Worm (Caenorhabditis elegans) whole organism, late embryonic: Measurements from ENCODE around the gene str-217.
"Not testable (repeated sequence)": the region's sequence is repeated elsewhere in the genome, so short reads cannot be mapped to it uniquely, and the experiment has no call there.

Experiments
- C08G9.2 ChIP-seq: sonication (generic microtip); optimal IDR thresholded peaks from 2 replicates; lab custom pipeline; 2016; ENCODE audit warnings: mild to moderate bottlenecking, missing genetic modification characterization, moderate library complexity, missing compliant biosample characterization
- F13H6.1 ChIP-seq: sonication (generic microtip); optimal IDR thresholded peaks from 2 replicates; lab custom pipeline; 2016; ENCODE audit warnings: missing genetic modification characterization, missing compliant biosample characterization
- ceh-2 ChIP-seq: sonication (generic microtip); optimal IDR thresholded peaks from 2 replicates; lab custom pipeline; 2016; ENCODE audit warnings: missing genotype, missing genetic modification characterization, missing compliant biosample characterization
- ceh-45 ChIP-seq: fragments of 200-800 bp; sonication (Bioruptor generic); IDR thresholded peaks from 2 replicates; pipeline ENCODE4 v1.3.6; 2022; ENCODE audit warnings: missing genetic modification reagents, missing genetic modification characterization, missing compliant biosample characterization
- ceh-9 ChIP-seq: sonication (generic microtip); optimal IDR thresholded peaks from 2 replicates; lab custom pipeline; 2016; ENCODE audit warnings: mild to moderate bottlenecking, missing genetic modification characterization, inconsistent platforms, missing compliant biosample characterization
- che-1 ChIP-seq: sonication (generic microtip); optimal IDR thresholded peaks from 2 replicates; lab custom pipeline; 2016; ENCODE audit warnings: mild to moderate bottlenecking, missing genetic modification characterization, missing compliant biosample characterization
- dve-1 ChIP-seq: sonication (generic microtip); optimal IDR thresholded peaks from 2 replicates; lab custom pipeline; 2017; ENCODE audit warnings: antibody characterized with exemption, mild to moderate bottlenecking, missing genetic modification characterization, missing compliant biosample characterization
- fkh-10 ChIP-seq: fragments of 150-350 bp; optimal IDR thresholded peaks from 2 replicates; lab custom pipeline; 2014; ENCODE audit warnings: missing biosample characterization, missing genetic modification reagents, missing genetic modification characterization
- nfya-1 ChIP-seq: sonication (generic microtip); optimal IDR thresholded peaks from 2 replicates; lab custom pipeline; 2017; ENCODE audit warnings: missing genetic modification characterization, mild to moderate bottlenecking, missing compliant biosample characterization, antibody characterized with exemption, moderate library complexity
- pax-1 ChIP-seq: fragments of 150-350 bp; optimal IDR thresholded peaks from 2 replicates; lab custom pipeline; 2014; ENCODE audit warnings: missing biosample characterization, missing genetic modification characterization
- pqm-1 ChIP-seq: sonication (generic microtip); optimal IDR thresholded peaks from 2 replicates; lab custom pipeline; 2016; ENCODE audit warnings: missing genetic modification characterization, missing compliant biosample characterization
- tbx-2 ChIP-seq: sonication (generic microtip); optimal IDR thresholded peaks from 2 replicates; lab custom pipeline; 2016; ENCODE audit warnings: missing genetic modification characterization, missing compliant biosample characterization
- ttx-3 ChIP-seq: sonication (generic microtip); optimal IDR thresholded peaks from 2 replicates; lab custom pipeline; 2016; ENCODE audit warnings: missing genetic modification reagents, missing genetic modification characterization, missing compliant biosample characterization
- unc-86 ChIP-seq: sonication (generic microtip); optimal IDR thresholded peaks from 2 replicates; lab custom pipeline; 2016; ENCODE audit warnings: missing genetic modification characterization, missing compliant biosample characterization

DNA sequence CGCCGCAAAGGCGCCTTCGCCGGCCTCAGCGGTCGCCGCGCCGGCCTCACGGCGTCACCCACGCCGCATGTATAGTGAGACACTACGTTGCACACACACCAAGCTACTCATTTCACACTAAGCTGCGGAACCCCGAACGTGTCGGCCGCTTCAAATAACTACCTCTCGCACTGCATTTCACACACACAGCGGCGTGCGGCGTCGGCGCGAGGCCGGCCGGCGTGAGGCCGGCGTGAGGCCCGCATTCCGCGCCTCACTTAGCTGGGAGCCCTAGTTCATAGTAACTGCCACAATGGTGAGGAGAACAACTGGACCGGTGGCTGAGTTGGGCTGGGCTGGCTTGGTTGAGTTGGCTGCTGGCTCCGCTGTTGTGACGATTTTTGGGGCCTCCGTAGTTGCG, 22.0 kb upstream of the str-217 start:
- not testable (repeated sequence) for TF ChIP-seq che-1 (tag; lab: Kevin White, UChicago); ceh-45 (GFP tag; lab: Robert Waterston, UW); tbx-2 (tag; lab: Kevin White, UChicago); F13H6.1; unc-86 (tag; lab: Kevin White, UChicago); dve-1 (tag; lab: Kevin White, UChicago); fkh-10; C08G9.2 (tag; lab: Kevin White, UChicago); ttx-3; nfya-1; ceh-2 (tag; lab: Kevin White, UChicago); ceh-9; pax-1 (tag; lab: Kevin White, UChicago); pqm-1 (tag; lab: Kevin White, UChicago)
